Worm (Caenorhabditis elegans): ENCODE results near the gene sysm-1.

DNA sequence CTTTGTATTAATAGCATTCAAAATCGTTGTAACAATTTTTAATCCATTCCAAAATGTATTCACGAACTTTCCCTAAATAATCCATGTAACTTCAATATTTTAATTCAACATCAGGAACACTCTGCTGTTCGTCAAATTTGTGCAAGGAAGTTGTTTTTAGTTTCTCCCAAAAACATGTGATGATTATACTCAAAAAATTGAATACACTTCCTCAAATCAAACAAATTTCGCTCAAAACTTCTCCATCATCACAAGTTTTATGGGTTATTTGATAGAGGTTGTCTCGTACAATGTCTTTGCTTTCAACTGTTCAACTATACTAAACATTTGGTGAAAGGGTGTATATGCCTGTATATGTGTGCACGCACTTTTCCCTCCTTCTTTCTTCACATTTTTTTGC, 42.0 kb upstream of the sysm-1 start:
- TF ChIP-seq nhr-28 (tag; optimal IDR thresholded peaks at IDR 0.05): no peak
- no peak for TF ChIP-seq mls-2 (tag; optimal IDR thresholded peaks at IDR 0.05)
- TF ChIP-seq lsy-2 (tag; optimal IDR thresholded peaks at IDR 0.05): no peak
- TF ChIP-seq elt-1 (tag; optimal IDR thresholded peaks at IDR 0.05; ENCODE audit: borderline replicate concordance, insufficient read depth): no peak
- TF ChIP-seq pha-4 (tag; optimal IDR thresholded peaks at IDR 0.05): no peak
- no peak for TF ChIP-seq nhr-76 (tag; optimal IDR thresholded peaks at IDR 0.05)
- TF ChIP-seq drap-1 (GFP tag; optimal IDR thresholded peaks at IDR 0.05): no peak
- no peak for TF ChIP-seq unc-62 (GFP tag; optimal IDR thresholded peaks at IDR 0.05)
- no peak for TF ChIP-seq snpc-4 (tag; optimal IDR thresholded peaks at IDR 0.05)
- no peak for TF ChIP-seq blmp-1 (tag; optimal IDR thresholded peaks at IDR 0.05)

Data from whole organism, mixed stage, embryonic.